Fruit fly (Drosophila melanogaster) whole organism, embryonic: ENCODE data around the gene CG10086.
A peak's percentile ranks its signal among the peaks of the same experiment; 100 is the strongest.

Experiments
- CG10274 ChIP-seq: fragments of 200-800 bp; sonication (Bioruptor generic); optimal IDR thresholded peaks from 3 replicates; lab custom pipeline; 2017; ENCODE audit warnings: missing biosample characterization, mild to moderate bottlenecking, missing genetic modification characterization
- CG11456 ChIP-seq: fragments of 200-800 bp; sonication (Bioruptor generic); IDR thresholded peaks from 3 replicates; pipeline ENCODE4 v1.3.6; 2022; ENCODE audit warnings: missing biosample characterization, missing genetic modification characterization
- CG11695 ChIP-seq: fragments of 200-800 bp; sonication (Bioruptor generic); IDR thresholded peaks from 3 replicates; pipeline ENCODE4 v1.3.6; 2022; ENCODE audit warnings: missing biosample characterization, missing genetic modification characterization
- CG1233 ChIP-seq: fragments of 200-800 bp; sonication (Bioruptor generic); optimal IDR thresholded peaks from 4 replicates; lab custom pipeline; 2018; ENCODE audit warnings: missing biosample characterization, mild to moderate bottlenecking, missing genetic modification characterization
- CG12942 ChIP-seq: fragments of 200-800 bp; sonication (Bioruptor generic); optimal IDR thresholded peaks from 3 replicates; lab custom pipeline; 2016; ENCODE audit warnings: missing biosample characterization, missing genetic modification characterization
- CG13123 ChIP-seq: fragments of 200-800 bp; sonication (Bioruptor generic); optimal IDR thresholded peaks from 2 replicates; lab custom pipeline; 2016; ENCODE audit warnings: missing biosample characterization, missing genetic modification characterization
- CG14710 ChIP-seq: fragments of 200-800 bp; sonication (Bioruptor generic); optimal IDR thresholded peaks from 3 replicates; lab custom pipeline; 2019; ENCODE audit warnings: missing biosample characterization, mild to moderate bottlenecking, missing genetic modification characterization, moderate library complexity
- CG1529 ChIP-seq: fragments of 200-800 bp; sonication (Bioruptor generic); optimal IDR thresholded peaks from 3 replicates; lab custom pipeline; 2018; ENCODE audit warnings: missing biosample characterization, missing genetic modification characterization
- CG16779 ChIP-seq: fragments of 200-800 bp; sonication (Bioruptor generic); IDR thresholded peaks from 2 replicates; pipeline ENCODE4 v1.3.6; 2022; ENCODE audit warnings: missing biosample characterization, missing genetic modification characterization
- CG17568 ChIP-seq: fragments of 200-800 bp; sonication (Bioruptor generic); optimal IDR thresholded peaks from 2 replicates; lab custom pipeline; 2018; ENCODE audit warnings: missing biosample characterization, mild to moderate bottlenecking, missing genetic modification characterization, moderate library complexity
- CG17829 ChIP-seq: fragments of 200-800 bp; optimal IDR thresholded peaks from 2 replicates; lab custom pipeline; 2019; ENCODE audit warnings: missing biosample characterization, mild to moderate bottlenecking, missing genetic modification characterization, moderate library complexity
- CG17912 ChIP-seq: fragments of 200-800 bp; sonication (Bioruptor generic); optimal IDR thresholded peaks from 2 replicates; lab custom pipeline; 2018; ENCODE audit warnings: missing biosample characterization, mild to moderate bottlenecking, missing genetic modification characterization
- CG18619 ChIP-seq: fragments of 200-800 bp; sonication (Bioruptor generic); optimal IDR thresholded peaks from 3 replicates; lab custom pipeline; 2017; ENCODE audit warnings: missing biosample characterization, mild to moderate bottlenecking, missing genetic modification characterization
- CG31365 ChIP-seq: fragments of 200-800 bp; sonication (Bioruptor generic); optimal IDR thresholded peaks from 2 replicates; lab custom pipeline; 2018; ENCODE audit warnings: missing biosample characterization, mild to moderate bottlenecking, missing genetic modification characterization
- CG32772 ChIP-seq: fragments of 200-800 bp; sonication (Bioruptor generic); IDR thresholded peaks from 2 replicates; pipeline ENCODE4 v1.3.6; 2022; ENCODE audit warnings: missing biosample characterization, missing genetic modification characterization
- CG3281 ChIP-seq: fragments of 200-800 bp; sonication (Bioruptor generic); optimal IDR thresholded peaks from 3 replicates; lab custom pipeline; 2017; ENCODE audit warnings: missing biosample characterization, mild to moderate bottlenecking, missing genetic modification characterization
- CG34376 ChIP-seq: fragments of 200-800 bp; sonication (Bioruptor generic); optimal IDR thresholded peaks from 2 replicates; lab custom pipeline; 2018; ENCODE audit warnings: missing biosample characterization, mild to moderate bottlenecking, missing genetic modification characterization
- CG4328 ChIP-seq: fragments of 200-800 bp; sonication (Bioruptor generic); optimal IDR thresholded peaks from 3 replicates; lab custom pipeline; 2017; ENCODE audit warnings: missing biosample characterization, missing genetic modification reagents, missing genetic modification characterization
- Dbx ChIP-seq: fragments of 200-800 bp; sonication (Bioruptor generic); IDR thresholded peaks from 3 replicates; pipeline ENCODE4 v1.3.6; 2022; ENCODE audit warnings: missing biosample characterization, missing genetic modification characterization
- Eip74EF ChIP-seq, 2 experiments: fragments of 200-800 bp in 1 of 2; fragments of >200 bp in 1 of 2; sonication (Bioruptor generic) in 1 of 2; optimal IDR thresholded peaks; 2 replicates each; lab custom pipeline; 2017 to 2019; ENCODE audit warnings: missing biosample characterization in 2 of 2, missing genetic modification characterization in 2 of 2, mild to moderate bottlenecking in 1 of 2, moderate library complexity in 1 of 2
- Ets65A ChIP-seq: fragments of 200-800 bp; sonication (Bioruptor generic); peaks from one replicate; lab custom pipeline; 2016; ENCODE audit warnings: missing biosample characterization, missing genetic modification characterization
- HHEX ChIP-seq: fragments of 200-800 bp; sonication (Bioruptor generic); optimal IDR thresholded peaks from 3 replicates; lab custom pipeline; 2017; ENCODE audit warnings: missing biosample characterization, mild to moderate bottlenecking, missing genetic modification characterization, missing genetic modification reagents
- Hr78 ChIP-seq, 2 experiments: fragments of 200-800 bp in 1 of 2; fragments of >200 bp in 1 of 2; sonication (Bioruptor generic) in 1 of 2; optimal IDR thresholded peaks; 2 replicates each; lab custom pipeline; 2017 to 2019; ENCODE audit warnings: missing biosample characterization in 2 of 2, missing genetic modification characterization in 2 of 2, mild to moderate bottlenecking in 1 of 2, moderate library complexity in 1 of 2
- Lhr ChIP-seq: fragments of 200-800 bp; sonication (Bioruptor generic); optimal IDR thresholded peaks from 3 replicates; lab custom pipeline; 2017; ENCODE audit warnings: mild to moderate bottlenecking, missing biosample characterization, missing genetic modification reagents, missing genetic modification characterization
- Optix ChIP-seq: fragments of 200-800 bp; sonication (Bioruptor generic); IDR thresholded peaks from 3 replicates; pipeline ENCODE4 v1.3.6; 2022; ENCODE audit warnings: missing biosample characterization, missing genetic modification characterization
- Rfx ChIP-seq: fragments of 200-800 bp; sonication (Bioruptor generic); IDR thresholded peaks from 2 replicates; pipeline ENCODE4 v1.3.6; 2022; ENCODE audit warnings: missing biosample characterization, missing genetic modification characterization
- Sin3A ChIP-seq: fragments of >200 bp; optimal IDR thresholded peaks from 2 replicates; lab custom pipeline; 2018
- Spps ChIP-seq: fragments of 200-800 bp; sonication (Bioruptor generic); optimal IDR thresholded peaks from 2 replicates; lab custom pipeline; 2018; ENCODE audit warnings: missing biosample characterization, mild to moderate bottlenecking, missing genetic modification characterization
- Sry-δ ChIP-seq: fragments of 200-800 bp; sonication (Bioruptor generic); optimal IDR thresholded peaks from 2 replicates; lab custom pipeline; 2016; ENCODE audit warnings: missing biosample characterization, missing genetic modification characterization
- Taf1 ChIP-seq: fragments of 200-800 bp; sonication (Bioruptor generic); IDR thresholded peaks from 2 replicates; pipeline ENCODE4 v1.3.6; 2022; ENCODE audit warnings: missing biosample characterization, missing genetic modification characterization
- Tbp ChIP-seq: fragments of >200 bp; optimal IDR thresholded peaks from 2 replicates; lab custom pipeline; 2018; ENCODE audit warnings: missing biosample characterization, missing genetic modification characterization
- Xrp1 ChIP-seq: fragments of 200-800 bp; sonication (Bioruptor generic); IDR thresholded peaks from 2 replicates; pipeline ENCODE4 v1.3.6; 2022; ENCODE audit warnings: missing biosample characterization, missing genetic modification characterization
- bbx ChIP-seq: fragments of 200-800 bp; sonication (Bioruptor generic); IDR thresholded peaks from 2 replicates; pipeline ENCODE4 v1.3.6; 2022; ENCODE audit warnings: missing biosample characterization, missing genetic modification characterization; ENCODE audit not compliant: partially characterized antibody
- btn ChIP-seq: fragments of 200-800 bp; sonication (Bioruptor generic); optimal IDR thresholded peaks from 2 replicates; lab custom pipeline; 2016; ENCODE audit warnings: missing biosample characterization, missing genetic modification characterization
- crp ChIP-seq, 2 experiments: fragments of 200-800 bp; sonication (Bioruptor generic); optimal IDR thresholded peaks; 2 replicates in 1 of 2; 3 replicates in 1 of 2; lab custom pipeline; 2017; ENCODE audit warnings: missing biosample characterization in 2 of 2, missing genetic modification characterization in 2 of 2, mild to moderate bottlenecking in 1 of 2, moderate library complexity in 1 of 2
- dimm ChIP-seq: fragments of 200-800 bp; sonication (Bioruptor generic); IDR thresholded peaks from 2 replicates; pipeline ENCODE4 v1.3.6; 2022; ENCODE audit warnings: missing biosample characterization, missing genetic modification characterization
- fd102C ChIP-seq: fragments of 200-800 bp; sonication (Bioruptor generic); optimal IDR thresholded peaks from 2 replicates; lab custom pipeline; 2018; ENCODE audit warnings: missing biosample characterization, mild to moderate bottlenecking, missing genetic modification characterization, moderate library complexity
- fu2 ChIP-seq: fragments of 200-800 bp; sonication (Bioruptor generic); optimal IDR thresholded peaks from 2 replicates; lab custom pipeline; 2016; ENCODE audit warnings: missing biosample characterization, missing genetic modification characterization
- hbn ChIP-seq: fragments of 200-800 bp; sonication (Bioruptor generic); IDR thresholded peaks from 2 replicates; pipeline ENCODE4 v1.3.6; 2022; ENCODE audit warnings: missing biosample characterization, missing genetic modification characterization; ENCODE audit not compliant: partially characterized antibody
- her ChIP-seq: fragments of 200-800 bp; sonication (Bioruptor generic); optimal IDR thresholded peaks from 2 replicates; lab custom pipeline; 2016; ENCODE audit warnings: missing biosample characterization, missing genetic modification characterization
- jing ChIP-seq: fragments of 200-800 bp; sonication (Bioruptor generic); optimal IDR thresholded peaks from 2 replicates; lab custom pipeline; 2018; ENCODE audit warnings: missing biosample characterization, mild to moderate bottlenecking, missing genetic modification characterization
- pan ChIP-seq, 4 experiments: fragments of >200 bp in 3 of 4; fragments of 200-800 bp in 1 of 4; sonication (Bioruptor generic) in 1 of 4; optimal IDR thresholded peaks in 3 of 4; IDR thresholded peaks in 1 of 4; 2 replicates each; pipeline versions ENCODE4 v1.3.6 to Lab custom; 2017 to 2022; ENCODE audit warnings: missing biosample characterization in 2 of 4, missing genetic modification characterization in 2 of 4, mixed read lengths in 1 of 4
- pb ChIP-seq: fragments of 200-800 bp; sonication (Bioruptor generic); optimal IDR thresholded peaks from 3 replicates; lab custom pipeline; 2016; ENCODE audit warnings: missing biosample characterization, missing genetic modification characterization
- phol ChIP-seq: fragments of 200-800 bp; sonication (Bioruptor generic); optimal IDR thresholded peaks from 3 replicates; lab custom pipeline; 2018; ENCODE audit warnings: missing biosample characterization, mild to moderate bottlenecking, missing genetic modification characterization, moderate library complexity
- scrt ChIP-seq: fragments of 200-800 bp; sonication (Bioruptor generic); optimal IDR thresholded peaks from 2 replicates; lab custom pipeline; 2018; ENCODE audit warnings: missing biosample characterization, mild to moderate bottlenecking, missing genetic modification characterization, moderate library complexity
- sens-2 ChIP-seq: fragments of 200-800 bp; sonication (Bioruptor generic); IDR thresholded peaks from 2 replicates; pipeline ENCODE4 v1.3.6; 2022; ENCODE audit warnings: missing biosample characterization, missing genetic modification characterization
- slbo ChIP-seq: fragments of 200-800 bp; sonication (Bioruptor generic); IDR thresholded peaks from 2 replicates; pipeline ENCODE4 v1.3.6; 2022; ENCODE audit warnings: missing biosample characterization, missing genetic modification characterization
- slp2 ChIP-seq: fragments of 200-800 bp; sonication (Bioruptor generic); optimal IDR thresholded peaks from 2 replicates; lab custom pipeline; 2016; ENCODE audit warnings: missing biosample characterization, missing genetic modification characterization
- sna ChIP-seq: fragments of 200-800 bp; sonication (Bioruptor generic); IDR thresholded peaks from 2 replicates; pipeline ENCODE4 v1.3.6; 2022; ENCODE audit warnings: missing biosample characterization, missing genetic modification characterization; ENCODE audit not compliant: partially characterized antibody
- tna ChIP-seq: fragments of 200-800 bp; sonication (Bioruptor generic); IDR thresholded peaks from 2 replicates; pipeline ENCODE4 v1.3.6; 2022; ENCODE audit warnings: missing biosample characterization, missing genetic modification characterization; ENCODE audit not compliant: partially characterized antibody
- unc-4 ChIP-seq: fragments of 200-800 bp; sonication (Bioruptor generic); IDR thresholded peaks from 2 replicates; pipeline ENCODE4 v1.3.6; 2022; ENCODE audit warnings: missing biosample characterization, missing genetic modification characterization; ENCODE audit not compliant: partially characterized antibody

Gene CG10086

DNA sequence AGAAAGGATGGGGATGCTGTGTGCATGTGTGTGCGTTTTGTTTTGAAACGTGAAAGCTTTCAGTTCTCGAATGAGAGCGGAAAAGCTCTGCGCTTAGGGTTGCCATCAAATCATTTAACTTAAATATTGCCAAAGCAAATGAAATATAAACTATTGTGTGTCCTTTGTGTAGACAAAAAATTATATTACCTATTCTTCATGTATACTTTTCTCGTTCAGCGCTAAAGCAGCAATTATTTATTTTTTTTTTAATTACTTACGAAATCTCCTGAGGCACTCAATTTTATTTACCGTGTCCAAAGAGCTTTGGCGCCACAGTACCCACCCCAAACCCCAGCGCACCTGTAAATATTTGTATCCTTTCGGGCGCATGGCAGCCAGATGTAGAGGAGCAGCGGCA is 31.1 kb downstream of the CG10086 start:
- TF ChIP-seq CG3281, result peak; percentile 46
- TF ChIP-seq CG18619 (GFP tag; lab: Kevin White, UChicago), result peak; percentile 34
- TF ChIP-seq fd102C, result no peak
- no peak for TF ChIP-seq CG34376 (GFP tag; lab: Kevin White, UChicago)
- no peak for TF ChIP-seq hbn (GFP tag; lab: Robert Waterston, UW)
- TF ChIP-seq CG11456 (GFP tag; lab: Robert Waterston, UW), result no peak
- TF ChIP-seq Sry-δ (GFP tag; lab: Kevin White, UChicago), result no peak
- peak; percentile 89 for TF ChIP-seq Ets65A
- no peak for TF ChIP-seq CG4328 (GFP tag; lab: Kevin White, UChicago)
- TF ChIP-seq fu2, result no peak
- no peak for TF ChIP-seq CG16779 (GFP tag; lab: Robert Waterston, UW)
- TF ChIP-seq Eip74EF (GFP tag; optimal IDR thresholded peaks at IDR 0.05; lab: Kevin White, UChicago), result no peak
- TF ChIP-seq Spps (tag; lab: Kevin White, UChicago), result no peak
- peak; percentile 45 for TF ChIP-seq HHEX (GFP tag; lab: Kevin White, UChicago)
- no peak for TF ChIP-seq CG17829
- TF ChIP-seq bbx (GFP tag; lab: Robert Waterston, UW), result no peak
- no peak for TF ChIP-seq CG10274
- TF ChIP-seq sna (GFP tag; lab: Robert Waterston, UW), result no peak
- TF ChIP-seq Xrp1, result no peak
- TF ChIP-seq CG13123 (GFP tag; lab: Kevin White, UChicago), result no peak
- TF ChIP-seq Optix (GFP tag; lab: Robert Waterston, UW), result no peak
- peak; percentile 73 for TF ChIP-seq Rfx (GFP tag; lab: Robert Waterston, UW)
- no peak for TF ChIP-seq sens-2 (GFP tag; lab: Robert Waterston, UW)
- no peak for TF ChIP-seq CG1529 (GFP tag; lab: Kevin White, UChicago)
- TF ChIP-seq CG12942 (GFP tag; lab: Kevin White, UChicago), result no peak
- TF ChIP-seq Sin3A (lab: Kevin White, UChicago), result no peak
- no peak for TF ChIP-seq Lhr
- TF ChIP-seq CG1233 (GFP tag; lab: Kevin White, UChicago), result no peak
- no peak for TF ChIP-seq pb
- TF ChIP-seq slp2 (GFP tag; lab: Kevin White, UChicago), result no peak
- TF ChIP-seq dimm (GFP tag; lab: Robert Waterston, UW), result no peak
- TF ChIP-seq tna, result no peak
- no peak for TF ChIP-seq crp (GFP tag; optimal IDR thresholded peaks at IDR 0.05; lab: Kevin White, UChicago)
- no peak for TF ChIP-seq unc-4 (GFP tag; lab: Robert Waterston, UW)
- TF ChIP-seq CG17912 (GFP tag; lab: Kevin White, UChicago), result no peak
- no peak for TF ChIP-seq CG32772 (GFP tag; lab: Robert Waterston, UW)
- 0 out of 3 replicates have a peak, but pooled peaks have one; percentile 28 for TF ChIP-seq CG11695 (GFP tag; lab: Robert Waterston, UW)
- TF ChIP-seq CG14710 (tag; lab: Kevin White, UChicago), result no peak
- no peak for TF ChIP-seq pan (optimal IDR thresholded peaks at IDR 0.05; lab: Kevin White, UChicago)
- TF ChIP-seq pan (GFP tag; optimal IDR thresholded peaks at IDR 0.05 in 1 of 2, IDR thresholded peaks at IDR 0.05 in 1 of 2), result no peak
- peak; percentile 42; the same call in 1 of the 2 replicates for TF ChIP-seq Taf1 (GFP tag; lab: Robert Waterston, UW)
- TF ChIP-seq scrt (GFP tag; lab: Kevin White, UChicago), result peak; percentile 39
- peak; percentile 63 for TF ChIP-seq slbo (GFP tag; lab: Robert Waterston, UW)
- no peak for TF ChIP-seq phol (tag; lab: Kevin White, UChicago)
- no peak for TF ChIP-seq her (GFP tag; lab: Kevin White, UChicago)
- no peak for TF ChIP-seq Hr78 (GFP tag; optimal IDR thresholded peaks at IDR 0.05; lab: Kevin White, UChicago)
- TF ChIP-seq jing (GFP tag; lab: Kevin White, UChicago), result no peak
- no peak for TF ChIP-seq Dbx (GFP tag; lab: Robert Waterston, UW)
- TF ChIP-seq CG31365 (tag; lab: Kevin White, UChicago), result no peak
- TF ChIP-seq Tbp (GFP tag; lab: Kevin White, UChicago), result no peak
- TF ChIP-seq btn (GFP tag; lab: Kevin White, UChicago), result no peak
- no peak for TF ChIP-seq CG17568 (GFP tag; lab: Kevin White, UChicago)
